Worm (Caenorhabditis elegans) whole organism, L2 larva: ENCODE data around the gene C17C3.1.

Experiments
- ama-1 ChIP-seq: fragments of 150-350 bp; optimal IDR thresholded peaks from 2 replicates; lab custom pipeline; 2018; ENCODE audit warnings: inconsistent platforms
- blmp-1 ChIP-seq: sonication (generic microtip); optimal IDR thresholded peaks from 2 replicates; lab custom pipeline; 2017; ENCODE audit warnings: missing genetic modification characterization, mild to moderate bottlenecking, missing compliant biosample characterization, antibody characterized with exemption, moderate library complexity; ENCODE audit not compliant: insufficient read depth
- ceh-82 ChIP-seq: fragments of 150-350 bp; optimal IDR thresholded peaks from 2 replicates; lab custom pipeline; 2014; ENCODE audit warnings: missing biosample characterization, missing genetic modification characterization
- crh-2 ChIP-seq: sonication (generic microtip); optimal IDR thresholded peaks from 2 replicates; lab custom pipeline; 2017; ENCODE audit warnings: missing biosample characterization, missing genetic modification characterization
- dmd-4 ChIP-seq: sonication (generic microtip); optimal IDR thresholded peaks from 2 replicates; lab custom pipeline; 2017; ENCODE audit warnings: missing biosample characterization, missing genetic modification characterization
- elt-1 ChIP-seq: fragments of 150-350 bp; optimal IDR thresholded peaks from 2 replicates; lab custom pipeline; 2014; ENCODE audit warnings: missing biosample characterization, missing genetic modification characterization
- lin-39 ChIP-seq: fragments of 150-350 bp; optimal IDR thresholded peaks from 2 replicates; lab custom pipeline; 2014; ENCODE audit warnings: missing biosample characterization, missing genetic modification reagents, missing genetic modification characterization
- nhr-237 ChIP-seq: fragments of 150-350 bp; optimal IDR thresholded peaks from 2 replicates; lab custom pipeline; 2014; ENCODE audit warnings: missing biosample characterization, missing genetic modification characterization
- nhr-77 ChIP-seq: fragments of 150-350 bp; optimal IDR thresholded peaks from 2 replicates; lab custom pipeline; 2014; ENCODE audit warnings: missing biosample characterization, missing genetic modification characterization
- peb-1 ChIP-seq: fragments of 150-350 bp; optimal IDR thresholded peaks from 2 replicates; lab custom pipeline; 2014; ENCODE audit warnings: missing biosample characterization, missing genetic modification characterization
- sma-9 ChIP-seq, 2 experiments: fragments of 150-350 bp in 1 of 2; sonication (generic microtip) in 1 of 2; optimal IDR thresholded peaks; 2 replicates each; lab custom pipeline; 2014 to 2016; ENCODE audit warnings: missing genetic modification characterization in 2 of 2, mild to moderate bottlenecking in 1 of 2, missing biosample characterization in 1 of 2, missing compliant biosample characterization in 1 of 2, missing genetic modification reagents in 1 of 2, moderate library complexity in 1 of 2
- snpc-4 ChIP-seq: fragments of 150-350 bp; optimal IDR thresholded peaks from 2 replicates; lab custom pipeline; 2014; ENCODE audit warnings: missing biosample characterization, missing genetic modification characterization
- unc-62 ChIP-seq: fragments of 150-350 bp; optimal IDR thresholded peaks from 2 replicates; lab custom pipeline; 2014; ENCODE audit warnings: missing biosample characterization, missing genetic modification reagents, missing genetic modification characterization
- zag-1 ChIP-seq: fragments of 150-350 bp; optimal IDR thresholded peaks from 2 replicates; lab custom pipeline; 2014; ENCODE audit warnings: missing biosample characterization, missing genetic modification characterization

- TF ChIP-seq sma-9 (GFP tag; optimal IDR thresholded peaks at IDR 0.05; lab: Kevin White, UChicago) = no peak
- no peak for TF ChIP-seq sma-9 (tag; optimal IDR thresholded peaks at IDR 0.05; lab: Kevin White, UChicago)
- no peak for TF ChIP-seq lin-39 (tag; lab: Kevin White, UChicago)
- TF ChIP-seq peb-1 (tag; lab: Kevin White, UChicago) = no peak
- TF ChIP-seq crh-2 (tag; lab: Kevin White, UChicago) = no peak
- no peak for TF ChIP-seq nhr-237 (tag; lab: Kevin White, UChicago)
- no peak for TF ChIP-seq blmp-1
- no peak for TF ChIP-seq ceh-82 (tag; lab: Kevin White, UChicago)
- no peak for TF ChIP-seq zag-1 (tag; lab: Kevin White, UChicago)
- no peak for TF ChIP-seq ama-1
- no peak for TF ChIP-seq nhr-77
- no peak for TF ChIP-seq elt-1 (tag; lab: Kevin White, UChicago)
- no peak for TF ChIP-seq snpc-4 (tag; lab: Kevin White, UChicago)
- TF ChIP-seq dmd-4 (tag; lab: Kevin White, UChicago) = no peak
- TF ChIP-seq unc-62 (GFP tag; lab: Kevin White, UChicago) = no peak
Observed at ce11 chrII:5579236-5579635, 8.9 kb downstream of the C17C3.1 start.
